Worm (Caenorhabditis elegans): ENCODE measurements around the gene jkk-1.
A peak's percentile ranks its signal among the peaks of the same experiment; 100 is the strongest.

jkk-1 gene

ce11 chrX:5355253-5355652 lies 13.0 kb upstream of the jkk-1 start:
- TF ChIP-seq ets-4 (tag; optimal IDR thresholded peaks at IDR 0.05) (no peak), hlh-8 (tag; optimal IDR thresholded peaks at IDR 0.05) (no peak), ceh-48 (tag; optimal IDR thresholded peaks at IDR 0.05) (no peak), hlh-15 (tag; optimal IDR thresholded peaks at IDR 0.05) (no peak), sdc-2 (tag; optimal IDR thresholded peaks at IDR 0.05) (no peak), ref-2 (tag; optimal IDR thresholded peaks at IDR 0.05) (no peak), C38D4.7 (GFP tag; optimal IDR thresholded peaks at IDR 0.05) (no peak), ama-1 (optimal IDR thresholded peaks at IDR 0.05) (no peak), ceh-19 (GFP tag; optimal IDR thresholded peaks at IDR 0.05) (no peak), T23F11.4 (GFP tag; optimal IDR thresholded peaks at IDR 0.05) (no peak)

- peak; percentile 38 for TF ChIP-seq ref-2 (tag; optimal IDR thresholded peaks at IDR 0.05)
- TF ChIP-seq pha-2 (tag; optimal IDR thresholded peaks at IDR 0.05) = peak; percentile 21
- peak; percentile 61 for TF ChIP-seq tbx-2 (tag; optimal IDR thresholded peaks at IDR 0.05)
- no peak for TF ChIP-seq unc-42 (tag; optimal IDR thresholded peaks at IDR 0.05)
- TF ChIP-seq sdc-2 (tag; optimal IDR thresholded peaks at IDR 0.05) = peak; percentile 56
- no peak for TF ChIP-seq odd-2 (tag; optimal IDR thresholded peaks at IDR 0.05)
- TF ChIP-seq syd-9 (tag; optimal IDR thresholded peaks at IDR 0.05) = no peak
- TF ChIP-seq pag-3 (tag; optimal IDR thresholded peaks at IDR 0.05; ENCODE audit: borderline replicate concordance) = no peak
- TF ChIP-seq ahr-1 (tag; optimal IDR thresholded peaks at IDR 0.05) = no peak
- TF ChIP-seq npax-4 (tag; optimal IDR thresholded peaks at IDR 0.05) = no peak
Observed at ce11 chrX:5360682-5361081, 7.6 kb upstream of the jkk-1 start.

DNA sequence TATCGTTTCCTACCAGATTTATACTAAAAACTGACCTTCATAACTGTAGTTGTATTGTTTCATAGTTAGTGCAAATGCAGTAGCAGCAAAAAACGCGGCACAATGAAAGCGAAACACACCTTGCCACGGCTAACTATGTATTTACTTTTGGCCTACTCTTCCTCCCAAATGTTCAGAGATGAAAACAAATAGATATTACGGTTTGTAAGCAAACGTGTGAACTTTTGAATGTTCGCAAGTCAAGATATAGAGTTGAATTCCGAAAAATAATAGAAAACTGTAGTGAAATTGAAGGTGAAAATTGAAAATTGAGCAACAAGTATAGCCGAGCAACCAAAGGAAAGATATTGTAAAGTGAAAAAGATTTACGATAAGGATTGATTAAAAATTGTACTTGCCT lies 4.0 kb upstream of the jkk-1 start, which contains the start of gene chtl-1:
TSS of gene chtl-1 (minus strand) at position 101 of the 400 bp plus-strand sequence.
- TF ChIP-seq eyg-1 (tag; optimal IDR thresholded peaks at IDR 0.05) (no peak), hlh-8 (tag; optimal IDR thresholded peaks at IDR 0.05) (no peak), K09A11.1 (tag; optimal IDR thresholded peaks at IDR 0.05; ENCODE audit: insufficient read depth) (no peak), pros-1 (tag; optimal IDR thresholded peaks at IDR 0.05) (no peak), ceh-31 (tag; optimal IDR thresholded peaks at IDR 0.05) (no peak), C08G9.2 (tag; optimal IDR thresholded peaks at IDR 0.05) (no peak), ceh-14 (tag; optimal IDR thresholded peaks at IDR 0.05) (no peak), dve-1 (tag; optimal IDR thresholded peaks at IDR 0.05) (no peak)

- peak; percentile 5 for TF ChIP-seq elt-2 (tag; optimal IDR thresholded peaks at IDR 0.05)
- no peak for TF ChIP-seq ceh-22 (tag; optimal IDR thresholded peaks at IDR 0.05)
Observed at ce11 chrX:5365437-5365836, 2.8 kb upstream of the jkk-1 start, which contains the start of gene F35C8.5. TSS of gene F35C8.5 (plus strand) at chrX:5365813.

DNA sequence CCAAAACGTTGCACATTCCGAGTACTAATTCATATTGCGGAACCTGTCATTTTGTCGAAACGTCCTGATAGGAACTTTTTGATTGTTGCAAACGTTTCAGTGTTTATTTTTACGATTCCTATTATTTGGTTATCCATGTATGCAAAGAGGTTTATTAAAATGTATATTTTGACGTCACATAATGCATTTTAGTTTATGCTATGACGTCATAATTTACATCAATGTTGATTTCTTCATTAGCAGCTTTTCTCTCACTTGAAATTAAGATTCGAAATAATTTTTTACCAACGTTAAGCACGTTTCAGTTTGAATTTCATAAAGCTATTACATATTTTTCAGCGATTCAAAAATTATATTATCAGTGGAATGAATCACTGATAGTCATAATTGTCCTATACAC lies 1.7 kb upstream of the jkk-1 start:
- TF ChIP-seq pha-2 (tag; optimal IDR thresholded peaks at IDR 0.05) = no peak
- TF ChIP-seq ceh-24 (tag; optimal IDR thresholded peaks at IDR 0.05) = no peak
- TF ChIP-seq ztf-16 (tag; optimal IDR thresholded peaks at IDR 0.05) = no peak
- TF ChIP-seq rnt-1 (tag; optimal IDR thresholded peaks at IDR 0.05) = no peak

- no peak for TF ChIP-seq ceh-14 (tag; optimal IDR thresholded peaks at IDR 0.05)
- no peak for TF ChIP-seq ceh-45 (GFP tag; IDR thresholded peaks at IDR 0.05)
- no peak for TF ChIP-seq hlh-15 (tag; optimal IDR thresholded peaks at IDR 0.05)
- TF ChIP-seq madf-2 (tag; optimal IDR thresholded peaks at IDR 0.05) = no peak
Observed at ce11 chrX:5370605-5371004, 2.3 kb downstream of the jkk-1 start.

DNA sequence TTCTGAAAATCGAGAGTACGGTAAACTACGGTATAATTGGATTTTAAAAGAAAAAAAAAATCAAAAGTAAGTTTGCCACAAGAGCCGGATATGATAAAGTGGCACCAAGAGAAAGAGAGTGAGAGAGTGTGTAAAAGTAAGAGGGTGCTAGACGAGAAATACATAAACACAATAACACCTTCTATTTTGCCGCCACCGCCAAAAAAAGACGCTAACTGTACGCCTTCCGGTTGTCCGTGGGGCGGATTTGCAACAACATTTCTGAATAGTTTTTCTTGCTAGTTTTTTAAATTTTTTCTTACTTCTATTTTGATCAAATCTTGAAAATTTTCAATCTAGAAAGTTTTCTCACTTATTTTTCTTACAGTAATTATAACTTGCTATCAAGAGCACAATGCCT lies 4.4 kb downstream of the jkk-1 start, which contains the start of gene F35C8.8:
TSS of gene F35C8.8 (minus strand) at position 2 of the 400 bp plus-strand sequence.
- TF ChIP-seq ceh-2 (tag; optimal IDR thresholded peaks at IDR 0.05) = no peak
- TF ChIP-seq ceh-30 (tag; optimal IDR thresholded peaks at IDR 0.05) = no peak
- TF ChIP-seq che-1 (tag; optimal IDR thresholded peaks at IDR 0.05) = no peak
- TF ChIP-seq syd-9 (tag; optimal IDR thresholded peaks at IDR 0.05) = no peak
- no peak for TF ChIP-seq madf-2 (tag; optimal IDR thresholded peaks at IDR 0.05)
- no peak for TF ChIP-seq unc-3 (GFP tag; conservative IDR thresholded peaks at IDR 0.05)
- no peak for TF ChIP-seq unc-3 (tag; optimal IDR thresholded peaks at IDR 0.05)
